Worm (Caenorhabditis elegans): ENCODE data around the gene clc-29.
A peak's percentile ranks its signal among the peaks of the same experiment; 100 is the strongest.

The clc-29 gene

DNA sequence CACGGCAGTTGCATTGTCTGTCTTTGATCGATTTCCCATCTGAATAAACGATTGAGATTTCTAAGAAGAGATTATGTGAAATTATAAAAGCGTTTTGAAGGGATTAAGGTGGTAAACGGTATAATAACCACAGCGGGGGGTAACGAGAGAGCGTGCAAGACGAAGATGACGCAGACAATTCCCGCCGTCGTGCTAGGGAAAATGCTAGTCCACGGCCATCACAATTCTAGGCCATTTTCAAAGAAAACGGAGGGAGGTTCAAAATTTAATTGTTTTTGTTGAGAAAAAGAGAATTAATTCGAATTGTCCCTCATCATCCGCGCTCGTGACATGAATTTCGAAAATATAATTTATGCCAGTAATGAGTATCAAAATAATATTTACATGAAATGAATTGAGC lies 28.6 kb downstream of the clc-29 start, which contains the start of gene F10E9.11 (continued):
- TF ChIP-seq T26A8.4 (GFP tag; IDR thresholded peaks at IDR 0.05) (peak; percentile 45; the same call in 1 of the 2 replicates), Y105C5A.15 (GFP tag; IDR thresholded peaks at IDR 0.05) (no peak), skn-1 (tag; optimal IDR thresholded peaks at IDR 0.05) (no peak), ctbp-1 (GFP tag; IDR thresholded peaks at IDR 0.05) (no peak), ceh-32 (tag; optimal IDR thresholded peaks at IDR 0.05; ENCODE audit: poor library complexity) (no peak)

DNA sequence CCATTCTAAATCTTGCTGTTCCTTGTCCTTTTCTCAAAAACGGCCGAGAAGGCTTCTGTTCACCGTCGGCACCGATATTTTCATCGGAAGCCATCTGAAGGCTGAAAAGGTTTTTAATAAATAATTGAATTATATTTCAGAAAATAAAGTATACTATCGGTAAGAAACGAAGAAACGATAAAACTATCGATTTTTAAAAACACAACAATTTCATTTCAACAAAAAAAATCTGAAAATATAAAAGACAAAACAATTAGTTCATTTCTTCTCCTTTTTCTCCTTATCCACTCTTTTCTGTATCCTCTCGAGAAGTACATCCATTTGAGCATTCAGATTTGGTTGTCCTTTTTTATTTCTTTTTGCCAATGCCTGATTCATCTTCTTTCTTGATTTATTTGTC lies 29.2 kb downstream of the clc-29 start, which contains the start of gene sas-4:
sas-4 (minus strand) TSS at position 101 of the 400 bp plus-strand sequence.
- no peak for TF ChIP-seq saeg-2 (GFP tag; IDR thresholded peaks at IDR 0.05)
- TF ChIP-seq nhr-28 (tag; optimal IDR thresholded peaks at IDR 0.05): no peak
- TF ChIP-seq cey-2 (tag; optimal IDR thresholded peaks at IDR 0.05; ENCODE audit: borderline replicate concordance, insufficient read depth): no peak
- TF ChIP-seq duxl-1 (tag; optimal IDR thresholded peaks at IDR 0.05; ENCODE audit: poor library complexity): no peak
- no peak for TF ChIP-seq aha-1 (tag)
- no peak for TF ChIP-seq zag-1 (tag; optimal IDR thresholded peaks at IDR 0.05)
- no peak for TF ChIP-seq F44E2.7 (GFP tag; IDR thresholded peaks at IDR 0.05)
- no peak for TF ChIP-seq daf-12 (tag; optimal IDR thresholded peaks at IDR 0.05)
- TF ChIP-seq nhr-41 (GFP tag; IDR thresholded peaks at IDR 0.05): no peak
- no peak for TF ChIP-seq ZK546.5 (tag; optimal IDR thresholded peaks at IDR 0.05)

DNA sequence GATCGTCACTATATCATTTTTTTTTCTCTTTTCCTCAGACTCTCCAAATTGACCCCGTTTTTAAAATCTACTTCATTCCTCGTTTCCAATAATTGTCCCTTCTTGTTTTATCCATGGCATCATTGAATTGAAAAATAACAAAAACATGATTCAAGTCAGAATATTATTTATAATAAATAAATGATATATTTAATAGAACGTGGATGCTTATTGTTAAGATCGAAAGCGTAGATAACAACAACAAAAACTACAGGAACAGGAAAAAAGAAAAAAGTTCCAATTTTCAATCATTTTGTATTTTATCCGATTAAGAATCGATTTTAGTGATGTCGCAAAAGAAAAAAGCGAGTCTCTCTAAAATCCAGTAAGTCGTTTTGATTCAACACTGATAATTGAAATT lies 35.3 kb downstream of the clc-29 start, which contains the start of gene F10E9.2:
F10E9.2 (plus strand) TSS at position 301 of the 400 bp plus-strand sequence.
- no peak for TF ChIP-seq ztf-7 (tag; optimal IDR thresholded peaks at IDR 0.05)
- TF ChIP-seq mep-1 (tag; optimal IDR thresholded peaks at IDR 0.05): peak; percentile 2

DNA sequence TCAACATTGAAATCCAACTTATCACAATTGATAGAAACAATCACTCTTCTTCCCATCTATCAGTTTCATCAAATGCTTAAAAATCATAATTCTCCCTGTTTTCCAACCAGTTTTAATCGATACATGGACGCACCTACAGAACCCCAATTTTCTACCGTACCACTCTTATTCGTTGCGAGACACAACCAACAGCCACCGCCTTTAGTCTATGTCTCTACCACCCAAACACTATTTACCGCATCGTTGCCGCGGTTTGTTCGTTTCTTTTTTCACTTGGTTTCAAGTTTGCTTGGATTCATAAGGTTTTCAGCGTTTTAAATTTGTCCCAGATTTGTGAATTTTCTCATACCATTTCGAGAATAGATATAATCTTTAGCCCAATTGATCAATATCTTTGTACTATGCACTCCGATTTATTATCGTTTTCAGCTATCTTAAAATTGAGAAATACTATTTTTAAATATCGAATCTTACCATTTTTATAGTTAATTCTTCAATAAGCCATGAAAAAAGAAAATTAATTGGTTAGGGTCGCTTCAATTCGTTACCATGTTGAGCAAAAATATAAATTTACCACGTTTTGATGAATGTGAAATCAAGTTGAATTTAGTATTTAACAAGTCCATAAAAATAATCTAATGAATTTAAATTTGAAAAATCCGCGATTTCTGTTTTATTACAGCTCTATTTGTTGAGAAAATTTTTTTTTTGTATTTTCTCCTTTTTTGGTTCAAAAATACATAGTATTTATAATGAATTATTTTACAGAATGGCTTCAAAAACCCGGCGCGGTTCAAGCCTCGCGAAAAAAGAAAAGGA lies 37.3 kb downstream of the clc-29 start, which contains the start of gene F10E9.3:
F10E9.3 (plus strand) TSS at position 769 of the 819 bp plus-strand sequence.
- TF ChIP-seq arid-1 (GFP tag; conservative IDR thresholded peaks at IDR 0.05) (no peak), Y75B8A.6 (GFP tag; IDR thresholded peaks at IDR 0.05) (no peak), R02D3.7 (tag; optimal IDR thresholded peaks at IDR 0.05) (no peak), nhr-76 (tag; optimal IDR thresholded peaks at IDR 0.05) (no peak), T20F7.1 (GFP tag; optimal IDR thresholded peaks at IDR 0.05) (peak; percentile 13), aha-1 (tag) (peak; percentile 68), ztf-11 (tag; optimal IDR thresholded peaks at IDR 0.05) (no peak), F10B5.3 (tag; optimal IDR thresholded peaks at IDR 0.05) (no peak), madf-9 (GFP tag; conservative IDR thresholded peaks at IDR 0.05) (no peak), F49E8.2 (tag; optimal IDR thresholded peaks at IDR 0.05; ENCODE audit: borderline replicate concordance) (no peak), dpl-1 (GFP tag; optimal IDR thresholded peaks at IDR 0.05) (peak; percentile 38), lsy-2 (tag; optimal IDR thresholded peaks at IDR 0.05) (peak in 1 of 2 experiments; percentile 96), unc-62 (GFP tag; optimal IDR thresholded peaks at IDR 0.05 in 1 of 2) (peak in 1 of 2 experiments; percentile 93), unc-62 (tag; optimal IDR thresholded peaks at IDR 0.05) (no peak), ceh-62 (tag; optimal IDR thresholded peaks at IDR 0.05) (no peak), daf-16 (GFP tag; optimal IDR thresholded peaks at IDR 0.05) (no peak), daf-16 (tag; optimal IDR thresholded peaks at IDR 0.05) (peak; percentile 12), ama-1 (optimal IDR thresholded peaks at IDR 0.05) (peak; percentile 32), F37D6.2 (tag; optimal IDR thresholded peaks at IDR 0.05) (no peak), egl-43 (GFP tag; IDR thresholded peaks at IDR 0.05) (no peak), mes-2 (tag; optimal IDR thresholded peaks at IDR 0.05; ENCODE audit: poor library complexity, severe bottlenecking) (peak; percentile 72)
